Fruit fly (Drosophila melanogaster) whole organism, prepupa: ENCODE measurements around the gene CG31898.

ENCODE experiments used
- Blimp-1 ChIP-seq: fragments of 200-800 bp; sonication (Bioruptor generic); optimal IDR thresholded peaks from 3 replicates; lab custom pipeline; 2017; ENCODE audit warnings: missing biosample characterization, missing genetic modification characterization, mild to moderate bottlenecking, moderate library complexity, missing genetic modification reagents
- CG11762 ChIP-seq: fragments of 200-800 bp; sonication (Bioruptor generic); optimal IDR thresholded peaks from 3 replicates; lab custom pipeline; 2016; ENCODE audit warnings: missing biosample characterization, missing genetic modification characterization; ENCODE audit not compliant: insufficient read depth
- CG1621 ChIP-seq: fragments of 200-800 bp; sonication (Bioruptor generic); optimal IDR thresholded peaks from 3 replicates; lab custom pipeline; 2018; ENCODE audit warnings: missing biosample characterization, mild to moderate bottlenecking, missing genetic modification characterization
- CG16779 ChIP-seq: fragments of 200-800 bp; sonication (Bioruptor generic); optimal IDR thresholded peaks from 3 replicates; lab custom pipeline; 2017; ENCODE audit warnings: missing biosample characterization, mild to moderate bottlenecking, missing genetic modification characterization
- CG31627 ChIP-seq: fragments of 200-800 bp; sonication (Bioruptor generic); optimal IDR thresholded peaks from 3 replicates; lab custom pipeline; 2016; ENCODE audit warnings: missing biosample characterization, missing genetic modification characterization
- CG32006 ChIP-seq: fragments of 200-800 bp; sonication (Bioruptor generic); optimal IDR thresholded peaks from 3 replicates; lab custom pipeline; 2017; ENCODE audit warnings: missing biosample characterization, mild to moderate bottlenecking, missing genetic modification characterization
- CG6163 ChIP-seq: fragments of 200-800 bp; sonication (Bioruptor generic); IDR thresholded peaks from 3 replicates; pipeline ENCODE4 v1.3.6; 2022; ENCODE audit warnings: missing biosample characterization, missing genetic modification characterization
- CG6276 ChIP-seq: fragments of 200-800 bp; sonication (Bioruptor generic); optimal IDR thresholded peaks from 2 replicates; lab custom pipeline; 2017; ENCODE audit warnings: missing biosample characterization, mild to moderate bottlenecking, missing genetic modification characterization
- CG6808 ChIP-seq: fragments of 200-800 bp; sonication (Bioruptor generic); optimal IDR thresholded peaks from 3 replicates; lab custom pipeline; 2017; ENCODE audit warnings: missing biosample characterization, missing genetic modification characterization, mild to moderate bottlenecking, moderate library complexity, missing genetic modification reagents
- CG7368 ChIP-seq: fragments of 200-800 bp; sonication (Bioruptor generic); optimal IDR thresholded peaks from 3 replicates; lab custom pipeline; 2016; ENCODE audit warnings: missing biosample characterization, missing genetic modification characterization
- CG8119 ChIP-seq: fragments of 200-800 bp; sonication (Bioruptor generic); IDR thresholded peaks from 3 replicates; pipeline ENCODE4 v1.3.6; 2022; ENCODE audit warnings: missing biosample characterization, missing genetic modification characterization
- CG9139 ChIP-seq: fragments of 200-800 bp; sonication (Bioruptor generic); optimal IDR thresholded peaks from 3 replicates; lab custom pipeline; 2017; ENCODE audit warnings: missing biosample characterization, mild to moderate bottlenecking, missing genetic modification characterization
- Eip75B ChIP-seq: fragments of 200-800 bp; sonication (Bioruptor generic); optimal IDR thresholded peaks from 3 replicates; lab custom pipeline; 2016; ENCODE audit warnings: missing biosample characterization, missing genetic modification characterization
- Eip78C ChIP-seq: fragments of 200-800 bp; sonication (Bioruptor generic); peaks from one replicate; lab custom pipeline; 2016; ENCODE audit warnings: missing biosample characterization, missing genetic modification characterization
- Ets21C ChIP-seq: fragments of 200-800 bp; sonication (Bioruptor generic); optimal IDR thresholded peaks from 3 replicates; lab custom pipeline; 2016; ENCODE audit warnings: missing biosample characterization, missing genetic modification characterization
- Hr38 ChIP-seq: sonication (Bioruptor generic); optimal IDR thresholded peaks from 2 replicates; lab custom pipeline; 2016; ENCODE audit warnings: missing biosample characterization, missing genetic modification characterization
- Hr39 ChIP-seq: fragments of 200-800 bp; sonication (Bioruptor generic); optimal IDR thresholded peaks from 2 replicates; lab custom pipeline; 2016; ENCODE audit warnings: missing biosample characterization, missing genetic modification characterization
- Hr4 ChIP-seq: fragments of 200-800 bp; sonication (Bioruptor generic); optimal IDR thresholded peaks from 3 replicates; lab custom pipeline; 2016; ENCODE audit warnings: missing biosample characterization, missing genetic modification characterization
- Lpt ChIP-seq: fragments of 200-800 bp; sonication (Bioruptor generic); optimal IDR thresholded peaks from 3 replicates; lab custom pipeline; 2016; ENCODE audit warnings: missing biosample characterization, missing genetic modification characterization
- Met ChIP-seq: fragments of 200-800 bp; sonication (Bioruptor generic); optimal IDR thresholded peaks from 3 replicates; lab custom pipeline; 2016; ENCODE audit warnings: missing biosample characterization, missing genetic modification characterization
- OdsH ChIP-seq: fragments of 200-800 bp; sonication (Bioruptor generic); optimal IDR thresholded peaks from 3 replicates; lab custom pipeline; 2016; ENCODE audit warnings: missing biosample characterization, missing genetic modification characterization
- Sox14 ChIP-seq: fragments of 200-800 bp; sonication (Bioruptor generic); optimal IDR thresholded peaks from 3 replicates; lab custom pipeline; 2016; ENCODE audit warnings: missing biosample characterization, missing genetic modification characterization
- Sox15 ChIP-seq: fragments of 200-800 bp; sonication (Bioruptor generic); optimal IDR thresholded peaks from 3 replicates; lab custom pipeline; 2016; ENCODE audit warnings: missing biosample characterization, missing genetic modification characterization
- achi ChIP-seq: fragments of 200-800 bp; sonication (Bioruptor generic); optimal IDR thresholded peaks from 3 replicates; lab custom pipeline; 2016; ENCODE audit warnings: missing biosample characterization, missing genetic modification characterization
- cyc ChIP-seq: fragments of 200-800 bp; sonication (Bioruptor generic); optimal IDR thresholded peaks from 3 replicates; lab custom pipeline; 2016; ENCODE audit warnings: missing biosample characterization, missing genetic modification characterization
- eg ChIP-seq: fragments of 200-800 bp; sonication (Bioruptor generic); IDR thresholded peaks from 3 replicates; pipeline ENCODE4 v1.3.6; 2022; ENCODE audit warnings: missing biosample characterization, missing genetic modification characterization
- esn ChIP-seq: fragments of 200-800 bp; sonication (Bioruptor generic); optimal IDR thresholded peaks from 2 replicates; lab custom pipeline; 2016; ENCODE audit warnings: missing biosample characterization, mild to moderate bottlenecking, missing genetic modification characterization, moderate library complexity
- fd85E ChIP-seq: fragments of 200-800 bp; sonication (Bioruptor generic); optimal IDR thresholded peaks from 3 replicates; lab custom pipeline; 2016; ENCODE audit warnings: missing biosample characterization, missing genetic modification characterization
- fkh ChIP-seq: fragments of 200-800 bp; sonication (Bioruptor generic); optimal IDR thresholded peaks from 3 replicates; lab custom pipeline; 2017; ENCODE audit warnings: missing biosample characterization, mild to moderate bottlenecking, missing genetic modification characterization, moderate library complexity
- lz ChIP-seq: fragments of 200-800 bp; sonication (Bioruptor generic); optimal IDR thresholded peaks from 3 replicates; lab custom pipeline; 2016; ENCODE audit warnings: missing biosample characterization, missing genetic modification characterization
- net ChIP-seq: fragments of 200-800 bp; sonication (Bioruptor generic); optimal IDR thresholded peaks from 3 replicates; lab custom pipeline; 2016; ENCODE audit warnings: missing biosample characterization, missing genetic modification characterization
- pdm3 ChIP-seq: fragments of 200-800 bp; sonication (Bioruptor generic); optimal IDR thresholded peaks from 3 replicates; lab custom pipeline; 2016; ENCODE audit warnings: missing biosample characterization, missing genetic modification characterization
- spab ChIP-seq: fragments of 200-800 bp; sonication (Bioruptor generic); optimal IDR thresholded peaks from 2 replicates; lab custom pipeline; 2017; ENCODE audit warnings: missing biosample characterization, mild to moderate bottlenecking, missing genetic modification characterization, missing genetic modification reagents
- ss ChIP-seq, 2 experiments: fragments of 200-800 bp; sonication (Bioruptor generic); optimal IDR thresholded peaks; 2 replicates in 1 of 2; 3 replicates in 1 of 2; lab custom pipeline; 2017 to 2018; ENCODE audit warnings: mild to moderate bottlenecking in 2 of 2, missing biosample characterization in 2 of 2, missing genetic modification characterization in 2 of 2, moderate library complexity in 1 of 2
- svp ChIP-seq: fragments of 200-800 bp; sonication (Bioruptor generic); peaks from one replicate; lab custom pipeline; 2016; ENCODE audit warnings: missing biosample characterization, missing genetic modification characterization
- topi ChIP-seq: fragments of 200-800 bp; sonication (Bioruptor generic); optimal IDR thresholded peaks from 3 replicates; lab custom pipeline; 2016; ENCODE audit warnings: missing biosample characterization, missing genetic modification characterization
- vri ChIP-seq: fragments of 200-800 bp; sonication (Bioruptor generic); optimal IDR thresholded peaks from 3 replicates; lab custom pipeline; 2016; ENCODE audit warnings: missing biosample characterization, mild to moderate bottlenecking, missing genetic modification characterization

CG31898 gene

DNA sequence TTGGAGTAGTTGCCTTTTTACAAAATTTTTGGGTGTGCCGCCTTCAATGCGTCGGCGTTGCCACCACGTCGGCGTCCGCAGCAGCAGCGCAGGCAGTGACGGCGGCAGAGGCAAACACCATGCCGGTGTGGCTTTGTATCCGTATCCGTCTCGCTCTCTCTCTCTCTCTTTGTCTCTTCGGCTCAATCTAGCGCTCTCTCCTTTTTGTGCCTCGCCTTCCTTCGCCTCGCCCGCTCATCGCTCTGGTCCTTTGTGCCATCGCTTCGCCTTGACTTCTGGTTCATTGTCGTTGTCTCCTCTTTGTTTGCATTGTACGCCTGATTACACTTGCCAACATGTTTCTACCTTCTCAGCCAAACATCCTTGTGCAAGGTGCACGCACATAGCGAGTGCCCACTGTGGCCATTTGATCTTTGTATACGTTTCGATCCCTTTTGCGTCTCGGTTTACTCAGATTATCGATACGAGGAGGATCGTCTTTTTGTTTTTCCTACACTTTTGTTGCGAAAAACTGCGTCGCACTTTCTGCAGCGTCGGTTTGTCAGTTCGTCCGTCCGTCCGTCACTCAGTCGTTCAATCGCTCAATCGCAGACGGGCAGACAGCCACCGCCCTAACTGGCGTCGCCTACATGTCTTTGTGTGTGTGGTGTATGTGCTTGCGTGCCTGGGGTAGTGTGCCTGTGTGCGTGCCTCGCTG lies 16.3 kb downstream of the CG31898 start (continued):
- TF ChIP-seq Lpt (GFP tag; lab: Kevin White, UChicago) (peak; percentile 67), topi (GFP tag; lab: Kevin White, UChicago) (peak; percentile 78), CG7368 (GFP tag; lab: Kevin White, UChicago) (peak; percentile 60), Ets21C (GFP tag; lab: Kevin White, UChicago) (peak; percentile 60), CG11762 (no peak), spab (GFP tag; lab: Kevin White, UChicago) (peak; percentile 75), CG6163 (GFP tag; lab: Robert Waterston, UW) (peak; percentile 82), Met (GFP tag; lab: Kevin White, UChicago) (peak; percentile 80), eg (GFP tag; lab: Robert Waterston, UW) (peak; percentile 60), Hr4 (GFP tag; lab: Kevin White, UChicago) (peak; percentile 56), Hr39 (GFP tag; lab: Kevin White, UChicago) (peak; percentile 78), ss (GFP tag; optimal IDR thresholded peaks at IDR 0.05; lab: Kevin White, UChicago) (peak; percentile 82 to 90), cyc (GFP tag; lab: Kevin White, UChicago) (peak; percentile 72), Blimp-1 (GFP tag; lab: Kevin White, UChicago) (peak; percentile 29)

DNA sequence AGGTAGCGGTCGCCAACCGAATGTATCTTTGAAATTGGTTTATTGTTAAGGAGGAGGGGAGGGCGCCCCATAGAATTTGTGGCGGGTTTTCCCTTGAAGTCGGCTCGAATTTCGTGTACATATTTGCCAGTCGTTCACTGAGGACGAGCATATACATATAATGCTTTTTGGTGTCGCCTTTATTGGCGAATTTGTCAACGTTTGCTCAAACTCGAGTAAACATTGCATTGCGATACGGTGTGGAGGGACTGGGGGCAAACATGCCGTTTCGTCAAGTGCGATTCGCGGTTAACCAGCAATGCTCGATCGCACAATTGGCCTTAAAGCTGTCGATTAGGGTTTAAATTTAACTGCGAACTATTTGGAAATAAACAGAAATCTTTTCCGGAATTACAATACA lies 17.3 kb downstream of the CG31898 start:
- TF ChIP-seq Sox15 (GFP tag; lab: Kevin White, UChicago) = no peak
- TF ChIP-seq CG31627 (GFP tag; lab: Kevin White, UChicago) = no peak
- no peak for TF ChIP-seq CG32006 (GFP tag; lab: Kevin White, UChicago)
- TF ChIP-seq OdsH (GFP tag; lab: Kevin White, UChicago) = no peak
- no peak for TF ChIP-seq CG6163 (GFP tag; lab: Robert Waterston, UW)
- no peak for TF ChIP-seq CG1621
- no peak for TF ChIP-seq lz
- TF ChIP-seq net (GFP tag; lab: Kevin White, UChicago) = no peak
- TF ChIP-seq Blimp-1 (GFP tag; lab: Kevin White, UChicago) = peak; percentile 4
- peak; percentile 31 for TF ChIP-seq svp (GFP tag; lab: Kevin White, UChicago)
- no peak for TF ChIP-seq Ets21C (GFP tag; lab: Kevin White, UChicago)
- TF ChIP-seq esn (GFP tag; lab: Kevin White, UChicago) = peak; percentile 23
- no peak for TF ChIP-seq pdm3
- TF ChIP-seq Met (GFP tag; lab: Kevin White, UChicago) = no peak
- no peak for TF ChIP-seq CG6276 (GFP tag; lab: Kevin White, UChicago)
- peak; percentile 52 for TF ChIP-seq Eip78C
- TF ChIP-seq eg (GFP tag; lab: Robert Waterston, UW) = no peak
- TF ChIP-seq Eip75B (GFP tag; lab: Kevin White, UChicago) = no peak
- TF ChIP-seq vri (GFP tag; lab: Kevin White, UChicago) = peak; percentile 20
- TF ChIP-seq Hr38 (GFP tag; lab: Kevin White, UChicago) = no peak
- no peak for TF ChIP-seq fd85E (GFP tag; lab: Kevin White, UChicago)
- TF ChIP-seq fkh = peak; percentile 34
- no peak for TF ChIP-seq Sox14 (GFP tag; lab: Kevin White, UChicago)
- TF ChIP-seq CG16779 (tag; lab: Kevin White, UChicago) = no peak

DNA sequence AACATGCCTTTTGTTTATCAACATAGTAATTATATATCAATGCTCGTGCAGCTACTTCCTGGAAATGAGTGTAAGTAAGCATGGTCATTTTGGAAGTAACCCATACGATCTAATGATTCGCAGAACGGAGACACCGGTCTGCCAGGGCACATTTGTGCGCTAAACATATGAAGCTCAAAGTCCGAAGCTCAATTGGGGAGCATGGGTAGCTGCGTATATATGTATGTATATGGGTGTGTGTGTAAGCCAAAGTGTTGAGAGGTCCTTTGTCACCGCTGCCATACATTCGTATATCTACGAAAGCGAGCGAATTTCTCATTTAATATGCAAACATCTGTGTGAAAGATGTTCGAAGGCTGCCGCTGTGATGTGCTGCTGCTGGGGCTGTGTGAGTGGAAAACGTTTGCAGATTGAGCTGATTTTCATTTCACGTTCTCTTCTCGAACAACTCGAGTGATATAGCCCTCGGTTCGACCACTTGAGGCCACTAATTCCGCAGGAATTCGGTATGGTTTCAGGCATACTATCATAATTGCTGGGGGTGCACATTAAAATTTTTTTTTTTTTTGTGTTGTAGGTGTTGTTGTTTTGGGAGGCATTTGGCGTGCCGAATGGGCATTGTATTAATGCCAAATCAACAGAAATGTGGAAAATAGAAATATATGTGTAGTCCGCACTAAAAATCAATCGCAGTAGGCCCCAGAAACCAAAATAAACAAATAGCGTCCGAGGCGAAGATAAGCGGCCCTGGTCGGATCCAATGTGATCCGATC lies 18.1 kb downstream of the CG31898 start:
- TF ChIP-seq achi (GFP tag; lab: Kevin White, UChicago) (no peak), CG6808 (GFP tag; lab: Kevin White, UChicago) (peak; percentile 32), CG8119 (0 out of 3 replicates have a peak, but pooled peaks have one; percentile 17), CG6276 (GFP tag; lab: Kevin White, UChicago) (peak; percentile 22), ss (GFP tag; optimal IDR thresholded peaks at IDR 0.05; lab: Kevin White, UChicago) (peak; percentile 36 to 49), net (GFP tag; lab: Kevin White, UChicago) (no peak), CG9139 (GFP tag; lab: Kevin White, UChicago) (peak; percentile 38), pdm3 (no peak), CG6163 (GFP tag; lab: Robert Waterston, UW) (no peak), spab (GFP tag; lab: Kevin White, UChicago) (peak; percentile 11), svp (GFP tag; lab: Kevin White, UChicago) (peak; percentile 57), Eip78C (peak; percentile 61)
